Worm (Caenorhabditis elegans): Measurements from ENCODE around the gene scd-2.

DNA sequence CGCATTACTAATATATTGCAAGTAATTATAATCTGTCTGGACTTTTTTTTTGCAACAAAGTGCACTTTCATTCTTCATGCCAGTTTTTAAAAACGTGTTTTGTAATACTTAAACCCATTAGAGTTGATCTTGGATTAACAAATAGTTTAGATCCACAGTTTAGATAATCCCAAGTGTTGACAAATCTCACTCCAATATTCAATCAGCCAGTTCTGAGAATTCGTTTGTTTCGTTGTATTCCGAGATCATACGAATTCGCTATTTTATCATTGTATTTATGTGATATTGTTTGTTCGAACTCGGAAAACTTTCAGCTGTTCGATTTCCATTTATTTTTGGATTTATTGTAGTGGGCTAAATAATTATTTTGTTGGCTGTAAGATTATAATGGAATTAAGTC is 12.8 kb downstream of the scd-2 start:
- TF ChIP-seq lin-35 (GFP tag; optimal IDR thresholded peaks at IDR 0.05) = no peak
- TF ChIP-seq unc-62 (GFP tag; optimal IDR thresholded peaks at IDR 0.05) = no peak
- TF ChIP-seq skn-1 (tag; optimal IDR thresholded peaks at IDR 0.05) = no peak
- no peak for TF ChIP-seq dpl-1 (GFP tag; optimal IDR thresholded peaks at IDR 0.05)
- TF ChIP-seq unc-86 (tag; optimal IDR thresholded peaks at IDR 0.05) = no peak

Measured in whole organism, L1 larva.